Fruit fly (Drosophila melanogaster) whole organism, pupa: ENCODE data around the gene aus.

Experiments used
- CG10348 ChIP-seq: fragments of 200-800 bp; sonication (Bioruptor generic); IDR thresholded peaks from 2 replicates; pipeline ENCODE4 v1.3.6; 2022; ENCODE audit warnings: missing biosample characterization, missing genetic modification characterization
- CG12605 ChIP-seq: fragments of 200-800 bp; sonication (Bioruptor generic); IDR thresholded peaks from 2 replicates; pipeline ENCODE4 v1.3.6; 2022; ENCODE audit warnings: missing biosample characterization, missing genetic modification characterization
- CG13204 ChIP-seq: fragments of 200-800 bp; sonication (Bioruptor generic); optimal IDR thresholded peaks from 2 replicates; lab custom pipeline; 2018; ENCODE audit warnings: missing biosample characterization, mild to moderate bottlenecking, missing genetic modification characterization, moderate library complexity
- CG15710 ChIP-seq: fragments of 200-800 bp; sonication (Bioruptor generic); optimal IDR thresholded peaks from 2 replicates; lab custom pipeline; 2018; ENCODE audit warnings: missing biosample characterization, mild to moderate bottlenecking, missing genetic modification characterization, moderate library complexity
- CG17806 ChIP-seq: fragments of 200-800 bp; sonication (Bioruptor generic); optimal IDR thresholded peaks from 2 replicates; lab custom pipeline; 2018; ENCODE audit warnings: missing biosample characterization, mild to moderate bottlenecking, missing genetic modification characterization, moderate library complexity
- CG4496 ChIP-seq: fragments of 200-800 bp; sonication (Bioruptor generic); IDR thresholded peaks from 3 replicates; pipeline ENCODE4 v1.3.6; 2022; ENCODE audit warnings: missing biosample characterization, missing genetic modification characterization
- CG8301 ChIP-seq: fragments of 200-800 bp; sonication (Bioruptor generic); optimal IDR thresholded peaks from 2 replicates; lab custom pipeline; 2018; ENCODE audit warnings: missing biosample characterization, mild to moderate bottlenecking, missing genetic modification characterization
- D1 ChIP-seq: fragments of 200-800 bp; sonication (Bioruptor generic); optimal IDR thresholded peaks from 2 replicates; lab custom pipeline; 2018; ENCODE audit warnings: missing biosample characterization, mild to moderate bottlenecking, missing genetic modification characterization, moderate library complexity
- EcR ChIP-seq: fragments of 200-800 bp; sonication (Bioruptor generic); optimal IDR thresholded peaks from 3 replicates; lab custom pipeline; 2019; ENCODE audit warnings: missing biosample characterization, missing genetic modification characterization, mild to moderate bottlenecking, moderate library complexity, missing genetic modification reagents
- Ets98B ChIP-seq: fragments of 200-800 bp; sonication (Bioruptor generic); IDR thresholded peaks from 2 replicates; pipeline ENCODE4 v1.3.6; 2022; ENCODE audit warnings: missing biosample characterization, missing genetic modification characterization
- Pif1B ChIP-seq: fragments of 200-800 bp; sonication (Bioruptor generic); optimal IDR thresholded peaks from 3 replicates; lab custom pipeline; 2016; ENCODE audit warnings: missing biosample characterization, missing genetic modification characterization
- fd96Ca ChIP-seq: fragments of 200-800 bp; sonication (Bioruptor generic); IDR thresholded peaks from 3 replicates; pipeline ENCODE4 v1.3.6; 2022; ENCODE audit warnings: missing biosample characterization, missing genetic modification characterization
- gl ChIP-seq: fragments of 200-800 bp; sonication (Bioruptor generic); optimal IDR thresholded peaks from 2 replicates; lab custom pipeline; 2018; ENCODE audit warnings: missing biosample characterization, mild to moderate bottlenecking, missing genetic modification characterization

DNA sequence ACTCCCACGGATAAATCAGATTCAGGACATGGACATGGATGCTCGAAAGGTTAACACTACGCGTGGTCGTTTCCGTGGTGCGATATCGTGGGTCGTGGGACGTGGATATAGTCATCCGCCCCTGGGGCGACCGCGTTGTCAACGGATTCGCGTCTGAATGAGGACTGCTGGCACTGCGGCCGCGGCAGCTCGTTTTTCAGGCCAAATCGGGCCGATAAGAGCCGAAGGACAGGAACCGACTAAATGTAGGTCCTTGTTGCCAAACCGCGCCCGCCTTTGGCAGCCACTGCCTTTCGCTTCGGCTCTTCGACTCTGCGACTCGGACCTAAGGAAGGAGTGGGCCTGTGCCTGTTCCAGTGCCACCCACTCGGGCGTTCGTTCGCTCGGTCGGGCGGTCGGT is 55.6 kb downstream of the aus start, which contains the start of gene SIFaR:
- TF ChIP-seq Pif1B (GFP tag; lab: Kevin White, UChicago) (no peak), gl (tag; lab: Kevin White, UChicago) (no peak), CG4496 (GFP tag; lab: Robert Waterston, UW) (no peak), CG8301 (no peak), CG17806 (tag; lab: Kevin White, UChicago) (no peak), CG13204 (no peak), EcR (GFP tag; lab: Kevin White, UChicago) (no peak), D1 (tag; lab: Kevin White, UChicago) (no peak), Ets98B (GFP tag; lab: Robert Waterston, UW) (no peak), fd96Ca (no peak), CG12605 (GFP tag; lab: Robert Waterston, UW) (no peak), CG10348 (no peak), CG15710 (tag; lab: Kevin White, UChicago) (no peak)
